Worm (Caenorhabditis elegans): Measurements from ENCODE around the gene T05G5.1.

T05G5.1 gene

ce11 chrIII:9765465-9765900 lies 22.3 kb upstream of the T05G5.1 start (continued):
- TF ChIP-seq alr-1 (tag; optimal IDR thresholded peaks at IDR 0.05): no peak
- TF ChIP-seq mdl-1 (tag; optimal IDR thresholded peaks at IDR 0.05): peak; percentile 97 to 99
- TF ChIP-seq R02D3.7 (tag; optimal IDR thresholded peaks at IDR 0.05): peak; percentile 59

ce11 chrIII:9764718-9765117 lies 21.6 kb upstream of the T05G5.1 start:
- TF ChIP-seq fos-1 (tag; optimal IDR thresholded peaks at IDR 0.05) (no peak), lsy-2 (tag; optimal IDR thresholded peaks at IDR 0.05) (no peak), lin-11 (tag; optimal IDR thresholded peaks at IDR 0.05) (no peak), lin-13 (GFP tag; optimal IDR thresholded peaks at IDR 0.05) (no peak), ztf-11 (tag; optimal IDR thresholded peaks at IDR 0.05) (no peak), mdl-1 (tag; optimal IDR thresholded peaks at IDR 0.05) (no peak), sem-4 (tag; optimal IDR thresholded peaks at IDR 0.05) (no peak)

ce11 chrIII:9762093-9762748 lies 19.1 kb upstream of the T05G5.1 start, which contains the start of gene gcc-2:
Gene gcc-2, minus strand, starts transcription at chrIII:9762143.
- TF ChIP-seq skn-1 (tag; optimal IDR thresholded peaks at IDR 0.05): no peak
- no peak for TF ChIP-seq elt-1 (tag; optimal IDR thresholded peaks at IDR 0.05)
- no peak for TF ChIP-seq F13H6.1 (tag; optimal IDR thresholded peaks at IDR 0.05)
- no peak for TF ChIP-seq ztf-11 (tag; optimal IDR thresholded peaks at IDR 0.05)
- TF ChIP-seq aly-2 (tag; optimal IDR thresholded peaks at IDR 0.05): no peak
- no peak for TF ChIP-seq ama-1 (optimal IDR thresholded peaks at IDR 0.05)
- no peak for TF ChIP-seq mdl-1 (tag; optimal IDR thresholded peaks at IDR 0.05)
- no peak for TF ChIP-seq sma-9 (GFP tag; optimal IDR thresholded peaks at IDR 0.05)
- TF ChIP-seq sma-9 (tag; optimal IDR thresholded peaks at IDR 0.05): no peak
- no peak for TF ChIP-seq egl-27 (tag; optimal IDR thresholded peaks at IDR 0.05)
- TF ChIP-seq lin-39 (tag; optimal IDR thresholded peaks at IDR 0.05): no peak
- TF ChIP-seq nhr-129 (tag; optimal IDR thresholded peaks at IDR 0.05): no peak
- TF ChIP-seq ZK546.5 (tag; optimal IDR thresholded peaks at IDR 0.05): no peak
- no peak for TF ChIP-seq nhr-25 (tag; optimal IDR thresholded peaks at IDR 0.05)

ce11 chrIII:9760184-9760583 lies 17.0 kb upstream of the T05G5.1 start:
- TF ChIP-seq ztf-11 (tag; optimal IDR thresholded peaks at IDR 0.05) (no peak), unc-39 (tag; optimal IDR thresholded peaks at IDR 0.05) (no peak), alr-1 (tag; optimal IDR thresholded peaks at IDR 0.05) (no peak), ztf-1 (GFP tag; conservative IDR thresholded peaks at IDR 0.05) (no peak), ama-1 (optimal IDR thresholded peaks at IDR 0.05) (no peak), ztf-4 (tag; optimal IDR thresholded peaks at IDR 0.05) (no peak), F13H6.1 (tag; optimal IDR thresholded peaks at IDR 0.05) (no peak), nhr-129 (tag; optimal IDR thresholded peaks at IDR 0.05) (no peak), sma-9 (GFP tag; optimal IDR thresholded peaks at IDR 0.05) (no peak), sma-9 (tag; optimal IDR thresholded peaks at IDR 0.05) (no peak), nhr-25 (tag; optimal IDR thresholded peaks at IDR 0.05) (no peak), zag-1 (tag; optimal IDR thresholded peaks at IDR 0.05) (no peak), ZK546.5 (tag; optimal IDR thresholded peaks at IDR 0.05) (no peak), ceh-82 (tag; optimal IDR thresholded peaks at IDR 0.05) (no peak)

ce11 chrIII:9758848-9759247 lies 15.7 kb upstream of the T05G5.1 start, which contains the start of gene rmd-1:
Gene rmd-1, plus strand, starts transcription at chrIII:9759094.
- TF ChIP-seq nhr-25 (tag; optimal IDR thresholded peaks at IDR 0.05) (no peak), ztf-1 (GFP tag; conservative IDR thresholded peaks at IDR 0.05) (no peak), unc-39 (tag; optimal IDR thresholded peaks at IDR 0.05) (no peak), nhr-12 (tag; optimal IDR thresholded peaks at IDR 0.05) (no peak), elt-3 (tag; optimal IDR thresholded peaks at IDR 0.05) (no peak), egl-27 (tag; optimal IDR thresholded peaks at IDR 0.05) (no peak), R02D3.7 (tag; optimal IDR thresholded peaks at IDR 0.05) (no peak), lin-13 (GFP tag; optimal IDR thresholded peaks at IDR 0.05) (no peak), alr-1 (tag; optimal IDR thresholded peaks at IDR 0.05) (no peak), ceh-16 (tag; optimal IDR thresholded peaks at IDR 0.05) (no peak), ama-1 (optimal IDR thresholded peaks at IDR 0.05) (no peak), blmp-1 (tag; optimal IDR thresholded peaks at IDR 0.05; ENCODE audit: insufficient read depth) (no peak)

ce11 chrIII:9757414-9757813 lies 14.3 kb upstream of the T05G5.1 start, which contains the start of gene vps-53:
Gene vps-53, minus strand, starts transcription at chrIII:9757514.
- TF ChIP-seq ztf-1 (GFP tag; conservative IDR thresholded peaks at IDR 0.05): no peak
- no peak for TF ChIP-seq lin-11 (tag; optimal IDR thresholded peaks at IDR 0.05)
- no peak for TF ChIP-seq sma-9 (GFP tag; optimal IDR thresholded peaks at IDR 0.05)
- TF ChIP-seq sma-9 (tag; optimal IDR thresholded peaks at IDR 0.05): no peak
- no peak for TF ChIP-seq aly-2 (tag; optimal IDR thresholded peaks at IDR 0.05)
- no peak for TF ChIP-seq egl-27 (tag; optimal IDR thresholded peaks at IDR 0.05)
- TF ChIP-seq crh-2 (tag; optimal IDR thresholded peaks at IDR 0.05): no peak
- no peak for TF ChIP-seq fos-1 (tag; optimal IDR thresholded peaks at IDR 0.05)
- no peak for TF ChIP-seq sem-4 (tag; optimal IDR thresholded peaks at IDR 0.05)
- TF ChIP-seq nhr-129 (tag; optimal IDR thresholded peaks at IDR 0.05): no peak
- TF ChIP-seq nhr-10 (tag; optimal IDR thresholded peaks at IDR 0.05): no peak
- TF ChIP-seq C34F6.9 (tag; optimal IDR thresholded peaks at IDR 0.05): no peak
- no peak for TF ChIP-seq ama-1 (optimal IDR thresholded peaks at IDR 0.05)
- no peak for TF ChIP-seq mab-5 (tag; optimal IDR thresholded peaks at IDR 0.05)
- no peak for TF ChIP-seq lin-13 (GFP tag; optimal IDR thresholded peaks at IDR 0.05)
- TF ChIP-seq nhr-25 (tag; optimal IDR thresholded peaks at IDR 0.05): no peak
- no peak for TF ChIP-seq nhr-237 (tag; optimal IDR thresholded peaks at IDR 0.05)

Data from whole organism, L2 larva.